Worm (Caenorhabditis elegans) whole organism, midembryonic: ENCODE measurements around the gene Y73B6BL.289.

ENCODE experiments used
- T22C8.4 ChIP-seq: fragments of 200-800 bp; sonication (Bioruptor generic); IDR thresholded peaks from 2 replicates; pipeline ENCODE4 v1.3.6; 2022; ENCODE audit warnings: missing genetic modification characterization, missing compliant biosample characterization
- cog-1 ChIP-seq: sonication (generic microtip); optimal IDR thresholded peaks from 2 replicates; lab custom pipeline; 2016; ENCODE audit warnings: missing genetic modification characterization, missing compliant biosample characterization
- flt-1 ChIP-seq: fragments of 200-800 bp; sonication (Bioruptor generic); IDR thresholded peaks from 2 replicates; pipeline ENCODE4 v1.3.6; 2022; ENCODE audit warnings: missing genetic modification characterization, missing compliant biosample characterization
- med-1 ChIP-seq: sonication (generic microtip); optimal IDR thresholded peaks from 2 replicates; lab custom pipeline; 2017; ENCODE audit warnings: missing genetic modification characterization, mild to moderate bottlenecking, missing compliant biosample characterization, antibody characterized with exemption, missing genetic modification reagents; ENCODE audit not compliant: insufficient read depth
- tab-1 ChIP-seq: fragments of 200-800 bp; sonication (Bioruptor generic); IDR thresholded peaks from 2 replicates; pipeline ENCODE4 v1.3.6; 2022; ENCODE audit warnings: missing genetic modification characterization, missing compliant biosample characterization
- ztf-29 ChIP-seq: fragments of 200-800 bp; sonication (Bioruptor generic); IDR thresholded peaks from 2 replicates; pipeline ENCODE4 v1.3.6; 2022; ENCODE audit warnings: missing genetic modification reagents, missing genetic modification characterization, missing compliant biosample characterization

ce11 chrIV:6301764-6302163, 45.5 kb upstream of the Y73B6BL.289 start, which contains the start of gene srv-26:
- TF ChIP-seq flt-1 (GFP tag; lab: Robert Waterston, UW): no peak
- TF ChIP-seq T22C8.4: no peak
- TF ChIP-seq tab-1 (GFP tag; lab: Robert Waterston, UW): no peak
- no peak for TF ChIP-seq med-1 (GFP tag; lab: Kevin White, UChicago)
- no peak for TF ChIP-seq ztf-29 (GFP tag; lab: Robert Waterston, UW)
- TF ChIP-seq cog-1 (tag; lab: Kevin White, UChicago): no peak
